Fruit fly (Drosophila melanogaster): ENCODE results near the gene trbd.

- TF ChIP-seq CrebA (GFP tag; optimal IDR thresholded peaks at IDR 0.05; ENCODE audit: borderline replicate concordance), result no peak
- TF ChIP-seq jim (GFP tag; optimal IDR thresholded peaks at IDR 0.05), result no peak
- TF ChIP-seq OdsH (GFP tag; optimal IDR thresholded peaks at IDR 0.05), result no peak
- no peak for TF ChIP-seq pan (optimal IDR thresholded peaks at IDR 0.05)
- peak; percentile 78 for TF ChIP-seq N (GFP tag; optimal IDR thresholded peaks at IDR 0.05)
- no peak for TF ChIP-seq h (GFP tag; optimal IDR thresholded peaks at IDR 0.05)
- no peak for TF ChIP-seq Myc (optimal IDR thresholded peaks at IDR 0.05)
- TF ChIP-seq sage (GFP tag; optimal IDR thresholded peaks at IDR 0.05), result no peak
- TF ChIP-seq CG32264 (GFP tag; optimal IDR thresholded peaks at IDR 0.05), result no peak
- no peak for TF ChIP-seq ey (GFP tag; optimal IDR thresholded peaks at IDR 0.05)
- TF ChIP-seq Dfd (GFP tag; optimal IDR thresholded peaks at IDR 0.05), result no peak
- no peak for TF ChIP-seq tai (GFP tag; optimal IDR thresholded peaks at IDR 0.05)
- no peak for TF ChIP-seq Abd-B (GFP tag; optimal IDR thresholded peaks at IDR 0.05)
- no peak for TF ChIP-seq Rel (GFP tag; optimal IDR thresholded peaks at IDR 0.05)
- no peak for TF ChIP-seq Rel (tag; optimal IDR thresholded peaks at IDR 0.05)
These were observed 14.5 kb upstream of the trbd start, which contains the start of gene hyd for dm6 chr3R:9725121-9725956.

Measured in whole organism, wandering third instar larva.